Worm (Caenorhabditis elegans) whole organism, L3 larva: ENCODE measurements around the gene scl-7.

Experiments
- R02D3.7 ChIP-seq: fragments of 150-350 bp; optimal IDR thresholded peaks from 2 replicates; lab custom pipeline; 2014; ENCODE audit warnings: missing biosample characterization, missing genetic modification characterization
- ceh-16 ChIP-seq: sonication (generic microtip); optimal IDR thresholded peaks from 2 replicates; lab custom pipeline; 2017; ENCODE audit warnings: missing biosample characterization, missing genetic modification characterization
- ceh-9 ChIP-seq: sonication (generic microtip); optimal IDR thresholded peaks from 2 replicates; lab custom pipeline; 2018; ENCODE audit warnings: missing biosample characterization, missing genetic modification characterization
- egl-27 ChIP-seq: sonication (generic microtip); optimal IDR thresholded peaks from 4 replicates; lab custom pipeline; 2017; ENCODE audit warnings: missing biosample characterization, missing genetic modification reagents, missing genetic modification characterization
- fkh-10 ChIP-seq: sonication (generic microtip); optimal IDR thresholded peaks from 2 replicates; lab custom pipeline; 2017; ENCODE audit warnings: missing biosample characterization, missing genetic modification reagents, missing genetic modification characterization
- nhr-23 ChIP-seq: fragments of 150-350 bp; optimal IDR thresholded peaks from 2 replicates; lab custom pipeline; 2014; ENCODE audit warnings: missing biosample characterization, missing genetic modification reagents, missing genetic modification characterization
- nhr-28 ChIP-seq: fragments of 150-350 bp; optimal IDR thresholded peaks from 2 replicates; lab custom pipeline; 2014; ENCODE audit warnings: missing biosample characterization, missing genetic modification characterization
- skn-1 ChIP-seq: fragments of 150-350 bp; optimal IDR thresholded peaks from 2 replicates; lab custom pipeline; 2014; ENCODE audit warnings: missing biosample characterization, missing genetic modification characterization
- unc-62 ChIP-seq: fragments of 150-350 bp; sonication (generic microtip); optimal IDR thresholded peaks from 4 replicates; lab custom pipeline; 2014; ENCODE audit warnings: missing biosample characterization, missing genetic modification reagents, missing genetic modification characterization

ce11 chrIV:13108430-13108829 is 38.2 kb downstream of the scl-7 start:
- TF ChIP-seq ceh-9 (tag; lab: Kevin White, UChicago) (no peak), unc-62 (no peak), skn-1 (tag; lab: Kevin White, UChicago) (no peak), ceh-16 (tag; lab: Kevin White, UChicago) (no peak), fkh-10 (GFP tag; lab: Kevin White, UChicago) (no peak), nhr-28 (no peak), R02D3.7 (no peak), nhr-23 (tag; lab: Kevin White, UChicago) (no peak), egl-27 (tag; lab: Kevin White, UChicago) (no peak)
